Fruit fly (Drosophila melanogaster): ENCODE results near the gene Ssb-c31a.

dm6 chr2L:8198757-8199156 lies 12.4 kb upstream of the Ssb-c31a start, which contains the start of gene PGAP5:
- TF ChIP-seq CTCF (optimal IDR thresholded peaks at IDR 0.05), result no peak
- TF ChIP-seq CG8478 (optimal IDR thresholded peaks at IDR 0.05), result no peak

All from S2 (cell line).